Worm (Caenorhabditis elegans) whole organism, mixed stage, embryonic: Measurements from ENCODE around the gene C46C11.4.

Experiments used
- blmp-1 ChIP-seq: fragments of 150-350 bp; optimal IDR thresholded peaks from 2 replicates; lab custom pipeline; 2014; ENCODE audit warnings: missing biosample characterization, missing genetic modification characterization
- lin-32 ChIP-seq: fragments of 200-800 bp; sonication (Bioruptor generic); optimal IDR thresholded peaks from 2 replicates; lab custom pipeline; 2018; ENCODE audit warnings: mild to moderate bottlenecking, missing genetic modification characterization, missing compliant biosample characterization
- nhr-237 ChIP-seq: fragments of 150-350 bp; optimal IDR thresholded peaks from 2 replicates; lab custom pipeline; 2014; ENCODE audit warnings: missing biosample characterization, missing genetic modification characterization
- nhr-28 ChIP-seq: fragments of 150-350 bp; optimal IDR thresholded peaks from 2 replicates; lab custom pipeline; 2014; ENCODE audit warnings: missing biosample characterization, missing genetic modification characterization
- pha-4 ChIP-seq: fragments of 150-350 bp; optimal IDR thresholded peaks from 2 replicates; lab custom pipeline; 2018; ENCODE audit warnings: missing biosample characterization, missing genetic modification reagents, missing genetic modification characterization
- snpc-4 ChIP-seq: fragments of 150-350 bp; optimal IDR thresholded peaks from 2 replicates; lab custom pipeline; 2014; ENCODE audit warnings: missing biosample characterization, missing genetic modification characterization

ce11 chrX:4694611-4695370, 47.8 kb upstream of the C46C11.4 start:
- no peak for TF ChIP-seq lin-32 (GFP tag; lab: Kevin White, UChicago)
- TF ChIP-seq blmp-1, result peak; percentile 28
- no peak for TF ChIP-seq snpc-4 (tag; lab: Kevin White, UChicago)
- TF ChIP-seq nhr-237 (tag; lab: Kevin White, UChicago), result no peak
- TF ChIP-seq nhr-28 (tag; lab: Kevin White, UChicago), result no peak
- no peak for TF ChIP-seq pha-4 (tag; lab: Kevin White, UChicago)
